Fruit fly (Drosophila melanogaster): ENCODE results near the gene CG3437.
A peak's percentile ranks its signal among the peaks of the same experiment; 100 is the strongest.

CG3437 gene

DNA sequence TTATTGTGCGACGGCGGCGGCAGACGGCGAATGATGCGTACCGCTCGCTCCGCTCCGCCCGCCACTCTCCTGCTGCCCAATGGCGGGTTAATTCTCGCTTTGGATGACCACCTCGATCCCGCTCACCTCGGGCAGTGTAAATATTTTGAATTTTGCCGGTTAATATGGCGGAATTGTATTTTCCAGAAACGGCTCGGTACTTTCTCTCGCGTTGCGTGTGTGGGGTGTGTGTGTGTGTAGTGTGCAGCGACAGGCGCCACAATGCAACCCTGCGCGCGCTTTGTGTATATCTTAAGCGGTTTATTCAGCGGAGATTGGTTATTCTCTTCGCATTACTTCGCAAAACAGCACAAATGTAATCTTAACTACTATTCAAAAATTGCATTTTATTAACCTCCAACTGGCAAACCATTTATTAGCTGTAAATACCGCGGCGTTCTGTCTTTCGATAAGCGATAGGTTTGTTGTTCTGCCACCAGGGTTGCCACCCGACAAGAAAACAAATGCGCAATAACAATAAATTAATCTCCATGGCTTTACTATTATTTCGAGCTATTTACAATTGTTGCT, 1.6 kb downstream of the CG3437 start, which contains the start of the genes phol and CG3552 (continued):
- no peak for TF ChIP-seq ind (GFP tag; optimal IDR thresholded peaks at IDR 0.05)
- no peak for TF ChIP-seq Aef1 (GFP tag; IDR thresholded peaks at IDR 0.05)
- TF ChIP-seq CG10979 (tag; optimal IDR thresholded peaks at IDR 0.05) = peak; percentile 7
- no peak for TF ChIP-seq bigmax (GFP tag; optimal IDR thresholded peaks at IDR 0.05)
- no peak for TF ChIP-seq CG10147 (GFP tag; optimal IDR thresholded peaks at IDR 0.05)
- no peak for TF ChIP-seq CG15601 (tag; optimal IDR thresholded peaks at IDR 0.05)
- no peak for TF ChIP-seq CG3407 (GFP tag; optimal IDR thresholded peaks at IDR 0.05)
- no peak for TF ChIP-seq pum (GFP tag; optimal IDR thresholded peaks at IDR 0.05)
- no peak for TF ChIP-seq gsb-n (tag; optimal IDR thresholded peaks at IDR 0.05)
- no peak for TF ChIP-seq ac (GFP tag; optimal IDR thresholded peaks at IDR 0.05)
- TF ChIP-seq bcd (GFP tag; optimal IDR thresholded peaks at IDR 0.05) = peak; percentile 24
- no peak for TF ChIP-seq CG7963 (GFP tag; IDR thresholded peaks at IDR 0.05; ENCODE audit: partially characterized antibody)
- no peak for TF ChIP-seq stc (GFP tag; IDR thresholded peaks at IDR 0.05)
- TF ChIP-seq CG14441 (GFP tag; IDR thresholded peaks at IDR 0.05) = no peak
- no peak for TF ChIP-seq Hmr (GFP tag; optimal IDR thresholded peaks at IDR 0.05)
- peak; percentile 3 for TF ChIP-seq hkb (optimal IDR thresholded peaks at IDR 0.05)
- TF ChIP-seq hkb (GFP tag; IDR thresholded peaks at IDR 0.05) = no peak
- no peak for TF ChIP-seq CG1832 (GFP tag; optimal IDR thresholded peaks at IDR 0.05)
- TF ChIP-seq Hr51 (GFP tag; optimal IDR thresholded peaks at IDR 0.05) = no peak
- TF ChIP-seq repo (GFP tag; optimal IDR thresholded peaks at IDR 0.05) = no peak
- no peak for TF ChIP-seq caup (GFP tag; optimal IDR thresholded peaks at IDR 0.05; ENCODE audit: severe bottlenecking)
- no peak for TF ChIP-seq CG7556 (GFP tag; optimal IDR thresholded peaks at IDR 0.05)
- TF ChIP-seq cas (GFP tag; IDR thresholded peaks at IDR 0.05) = no peak
- no peak for TF ChIP-seq wor (GFP tag; IDR thresholded peaks at IDR 0.05)
- TF ChIP-seq CG13296 (GFP tag; optimal IDR thresholded peaks at IDR 0.05) = peak; percentile 9
- TF ChIP-seq CG17912 (GFP tag; optimal IDR thresholded peaks at IDR 0.05) = no peak
- no peak for TF ChIP-seq CG10274 (GFP tag; optimal IDR thresholded peaks at IDR 0.05)
- no peak for TF ChIP-seq Xbp1 (GFP tag; optimal IDR thresholded peaks at IDR 0.05)
- no peak for TF ChIP-seq CG6765 (GFP tag; optimal IDR thresholded peaks at IDR 0.05)
- TF ChIP-seq Sry-β (GFP tag; optimal IDR thresholded peaks at IDR 0.05) = peak; percentile 42
- peak; percentile 24 for TF ChIP-seq lilli (GFP tag; optimal IDR thresholded peaks at IDR 0.05)
- no peak for TF ChIP-seq CG43689 (GFP tag; IDR thresholded peaks at IDR 0.05)
- TF ChIP-seq ato (GFP tag; IDR thresholded peaks at IDR 0.05; ENCODE audit: partially characterized antibody) = peak; percentile 16; the same call in 1 of the 2 replicates
- peak; percentile 45 for TF ChIP-seq CG10543 (GFP tag; optimal IDR thresholded peaks at IDR 0.05)
- no peak for TF ChIP-seq CG15073 (GFP tag; optimal IDR thresholded peaks at IDR 0.05)
- no peak for TF ChIP-seq Poxn (GFP tag; IDR thresholded peaks at IDR 0.05)
- TF ChIP-seq CkIIα-i1 (GFP tag; IDR thresholded peaks at IDR 0.05) = no peak
- TF ChIP-seq ranshi (GFP tag; IDR thresholded peaks at IDR 0.05) = no peak
- no peak for TF ChIP-seq Bdp1 (GFP tag; optimal IDR thresholded peaks at IDR 0.05)
- TF ChIP-seq CG15011 (GFP tag; optimal IDR thresholded peaks at IDR 0.05) = no peak
- no peak for TF ChIP-seq ttk (GFP tag; IDR thresholded peaks at IDR 0.05)
- no peak for TF ChIP-seq CG15696 (tag; optimal IDR thresholded peaks at IDR 0.05)
- TF ChIP-seq amos (GFP tag; IDR thresholded peaks at IDR 0.05; ENCODE audit: partially characterized antibody) = no peak; the same call in none of the 2 replicates
- TF ChIP-seq CG2120 (GFP tag; optimal IDR thresholded peaks at IDR 0.05) = peak; percentile 40
- TF ChIP-seq Awh (GFP tag; IDR thresholded peaks at IDR 0.05) = no peak
- peak; percentile 48 for TF ChIP-seq Adf1 (GFP tag; IDR thresholded peaks at IDR 0.05)
- TF ChIP-seq yki (optimal IDR thresholded peaks at IDR 0.05) = no peak
- TF ChIP-seq lab (GFP tag; optimal IDR thresholded peaks at IDR 0.05) = peak; percentile 35
- peak; percentile 8 for TF ChIP-seq CG30403 (GFP tag; optimal IDR thresholded peaks at IDR 0.05)
- no peak for TF ChIP-seq psq (GFP tag; optimal IDR thresholded peaks at IDR 0.05)
- TF ChIP-seq nau (GFP tag; optimal IDR thresholded peaks at IDR 0.05) = no peak
